Worm (Caenorhabditis elegans) whole organism, L2 larva: Measurements from ENCODE around the gene Y54G11A.2.

ENCODE experiments used
- C34F6.9 ChIP-seq: fragments of 150-350 bp; optimal IDR thresholded peaks from 2 replicates; lab custom pipeline; 2014; ENCODE audit warnings: missing biosample characterization, missing genetic modification characterization
- F13H6.1 ChIP-seq: sonication (generic microtip); optimal IDR thresholded peaks from 2 replicates; lab custom pipeline; 2016; ENCODE audit warnings: missing genetic modification characterization, missing compliant biosample characterization
- Y55F3AM.14 ChIP-seq: fragments of 200-800 bp; sonication (Bioruptor generic); optimal IDR thresholded peaks from 2 replicates; lab custom pipeline; 2018; ENCODE audit warnings: mild to moderate bottlenecking, missing genetic modification characterization, missing compliant biosample characterization
- alr-1 ChIP-seq: fragments of 150-350 bp; optimal IDR thresholded peaks from 2 replicates; lab custom pipeline; 2014; ENCODE audit warnings: missing biosample characterization, missing genetic modification characterization
- aly-2 ChIP-seq: fragments of 150-350 bp; optimal IDR thresholded peaks from 2 replicates; lab custom pipeline; 2014; ENCODE audit warnings: missing biosample characterization, missing genetic modification characterization
- ama-1 ChIP-seq: fragments of 150-350 bp; optimal IDR thresholded peaks from 2 replicates; lab custom pipeline; 2018; ENCODE audit warnings: inconsistent platforms
- blmp-1 ChIP-seq: sonication (generic microtip); optimal IDR thresholded peaks from 2 replicates; lab custom pipeline; 2017; ENCODE audit warnings: missing genetic modification characterization, mild to moderate bottlenecking, missing compliant biosample characterization, antibody characterized with exemption, moderate library complexity; ENCODE audit not compliant: insufficient read depth
- ceh-16 ChIP-seq: fragments of 150-350 bp; optimal IDR thresholded peaks from 2 replicates; lab custom pipeline; 2014; ENCODE audit warnings: missing biosample characterization, missing genetic modification characterization
- dmd-4 ChIP-seq: sonication (generic microtip); optimal IDR thresholded peaks from 2 replicates; lab custom pipeline; 2017; ENCODE audit warnings: missing biosample characterization, missing genetic modification characterization
- gmeb-1 ChIP-seq: fragments of 150-350 bp; optimal IDR thresholded peaks from 2 replicates; lab custom pipeline; 2014; ENCODE audit warnings: missing biosample characterization, missing genetic modification characterization
- lin-11 ChIP-seq: fragments of 150-350 bp; sonication (generic microtip); optimal IDR thresholded peaks from 2 replicates; lab custom pipeline; 2014; ENCODE audit warnings: missing biosample characterization, missing genetic modification characterization, inconsistent platforms, mixed read lengths
- lin-13 ChIP-seq: fragments of 150-350 bp; optimal IDR thresholded peaks from 2 replicates; lab custom pipeline; 2014; ENCODE audit warnings: missing biosample characterization, missing genetic modification reagents, missing genetic modification characterization
- lin-39 ChIP-seq: fragments of 150-350 bp; optimal IDR thresholded peaks from 2 replicates; lab custom pipeline; 2014; ENCODE audit warnings: missing biosample characterization, missing genetic modification reagents, missing genetic modification characterization
- mab-5 ChIP-seq: fragments of 150-350 bp; optimal IDR thresholded peaks from 2 replicates; lab custom pipeline; 2014; ENCODE audit warnings: missing biosample characterization, missing genetic modification characterization
- mbf-1 ChIP-seq: sonication (generic microtip); optimal IDR thresholded peaks from 2 replicates; lab custom pipeline; 2017; ENCODE audit warnings: missing biosample characterization, missing genetic modification characterization
- mdl-1 ChIP-seq, 2 experiments: fragments of 150-350 bp in 1 of 2; sonication (generic microtip) in 1 of 2; optimal IDR thresholded peaks; 2 replicates each; lab custom pipeline; 2017; ENCODE audit warnings: missing biosample characterization in 2 of 2, missing genetic modification characterization in 2 of 2
- nhr-10 ChIP-seq: sonication (generic microtip); optimal IDR thresholded peaks from 2 replicates; lab custom pipeline; 2017; ENCODE audit warnings: missing biosample characterization, missing genetic modification characterization
- nhr-11 ChIP-seq: fragments of 150-350 bp; optimal IDR thresholded peaks from 2 replicates; lab custom pipeline; 2014; ENCODE audit warnings: missing biosample characterization, missing genetic modification characterization
- nhr-12 ChIP-seq: fragments of 150-350 bp; optimal IDR thresholded peaks from 2 replicates; lab custom pipeline; 2014; ENCODE audit warnings: missing biosample characterization, missing genetic modification characterization
- nhr-129 ChIP-seq: fragments of 150-350 bp; optimal IDR thresholded peaks from 2 replicates; lab custom pipeline; 2014; ENCODE audit warnings: missing biosample characterization, missing genetic modification characterization
- nhr-23 ChIP-seq: fragments of 150-350 bp; optimal IDR thresholded peaks from 2 replicates; lab custom pipeline; 2014; ENCODE audit warnings: missing biosample characterization, missing genetic modification reagents, missing genetic modification characterization
- nhr-237 ChIP-seq: fragments of 150-350 bp; optimal IDR thresholded peaks from 2 replicates; lab custom pipeline; 2014; ENCODE audit warnings: missing biosample characterization, missing genetic modification characterization
- nhr-25 ChIP-seq: fragments of 150-350 bp; sonication (generic microtip); optimal IDR thresholded peaks from 3 replicates; lab custom pipeline; 2014; ENCODE audit warnings: missing biosample characterization, missing genetic modification characterization
- nhr-6 ChIP-seq: fragments of 150-350 bp; optimal IDR thresholded peaks from 2 replicates; lab custom pipeline; 2014; ENCODE audit warnings: missing biosample characterization, missing genetic modification characterization
- nhr-77 ChIP-seq: fragments of 150-350 bp; optimal IDR thresholded peaks from 2 replicates; lab custom pipeline; 2014; ENCODE audit warnings: missing biosample characterization, missing genetic modification characterization
- peb-1 ChIP-seq: fragments of 150-350 bp; optimal IDR thresholded peaks from 2 replicates; lab custom pipeline; 2014; ENCODE audit warnings: missing biosample characterization, missing genetic modification characterization
- sma-9 ChIP-seq, 2 experiments: fragments of 150-350 bp in 1 of 2; sonication (generic microtip) in 1 of 2; optimal IDR thresholded peaks; 2 replicates each; lab custom pipeline; 2014 to 2016; ENCODE audit warnings: missing genetic modification characterization in 2 of 2, mild to moderate bottlenecking in 1 of 2, missing biosample characterization in 1 of 2, missing compliant biosample characterization in 1 of 2, missing genetic modification reagents in 1 of 2, moderate library complexity in 1 of 2
- snpc-4 ChIP-seq: fragments of 150-350 bp; optimal IDR thresholded peaks from 2 replicates; lab custom pipeline; 2014; ENCODE audit warnings: missing biosample characterization, missing genetic modification characterization
- unc-55 ChIP-seq: fragments of 150-350 bp; sonication (generic microtip); optimal IDR thresholded peaks from 3 replicates; lab custom pipeline; 2014; ENCODE audit warnings: missing biosample characterization, missing genetic modification reagents, missing genetic modification characterization
- unc-62 ChIP-seq: fragments of 150-350 bp; optimal IDR thresholded peaks from 2 replicates; lab custom pipeline; 2014; ENCODE audit warnings: missing biosample characterization, missing genetic modification reagents, missing genetic modification characterization
- zag-1 ChIP-seq: fragments of 150-350 bp; optimal IDR thresholded peaks from 2 replicates; lab custom pipeline; 2014; ENCODE audit warnings: missing biosample characterization, missing genetic modification characterization
- ztf-11 ChIP-seq: sonication (generic microtip); optimal IDR thresholded peaks from 2 replicates; lab custom pipeline; 2017; ENCODE audit warnings: missing biosample characterization, missing genetic modification characterization

Gene Y54G11A.2

DNA sequence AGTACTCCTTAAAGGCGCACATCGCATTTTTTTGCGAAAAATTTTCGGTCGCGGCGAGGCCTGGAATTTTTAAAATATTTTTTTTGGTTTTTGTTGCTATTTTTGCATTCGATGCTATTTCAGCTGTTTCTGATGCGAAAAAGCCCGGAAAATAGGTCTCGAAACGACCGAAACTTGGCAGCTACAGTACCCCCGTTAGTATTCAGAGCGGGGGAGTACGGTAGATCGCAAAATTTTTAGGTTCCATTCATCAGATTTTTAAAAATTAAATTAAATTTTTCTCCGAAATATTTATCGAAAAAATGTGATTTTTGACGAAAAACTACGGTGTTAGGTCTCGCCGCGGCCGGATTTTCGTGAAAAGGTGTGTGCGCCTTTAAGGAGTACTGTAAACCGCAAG, 3.7 kb downstream of the Y54G11A.2 start:
- TF ChIP-seq lin-39 (tag; lab: Kevin White, UChicago): no peak
- no peak for TF ChIP-seq mab-5 (tag; lab: Kevin White, UChicago)
- no peak for TF ChIP-seq lin-13 (GFP tag; lab: Kevin White, UChicago)
- no peak for TF ChIP-seq unc-55 (GFP tag; lab: Kevin White, UChicago)
- no peak for TF ChIP-seq C34F6.9 (tag; lab: Kevin White, UChicago)
- TF ChIP-seq dmd-4 (tag; lab: Kevin White, UChicago): no peak
- TF ChIP-seq ceh-16 (tag; lab: Kevin White, UChicago): no peak
- TF ChIP-seq lin-11 (tag; lab: Kevin White, UChicago): no peak
- TF ChIP-seq ztf-11 (tag; lab: Kevin White, UChicago): no peak
- no peak for TF ChIP-seq nhr-23 (tag; lab: Kevin White, UChicago)

ce11 chrII:14256779-14257178, 4.6 kb downstream of the Y54G11A.2 start, which contains the start of gene Y54G11A.19:
Gene Y54G11A.19 (minus strand): TSS chrII:14256879.
- TF ChIP-seq C34F6.9 (tag; lab: Kevin White, UChicago): no peak
- TF ChIP-seq nhr-129 (tag; lab: Kevin White, UChicago): no peak
- no peak for TF ChIP-seq unc-62 (GFP tag; lab: Kevin White, UChicago)
- TF ChIP-seq nhr-237 (tag; lab: Kevin White, UChicago): no peak
- TF ChIP-seq zag-1: no peak
- no peak for TF ChIP-seq ztf-11 (tag; lab: Kevin White, UChicago)
- TF ChIP-seq Y55F3AM.14: no peak
- TF ChIP-seq nhr-77 (tag; lab: Kevin White, UChicago): no peak
- no peak for TF ChIP-seq ceh-16 (tag; lab: Kevin White, UChicago)
- no peak for TF ChIP-seq alr-1 (tag; lab: Kevin White, UChicago)

DNA sequence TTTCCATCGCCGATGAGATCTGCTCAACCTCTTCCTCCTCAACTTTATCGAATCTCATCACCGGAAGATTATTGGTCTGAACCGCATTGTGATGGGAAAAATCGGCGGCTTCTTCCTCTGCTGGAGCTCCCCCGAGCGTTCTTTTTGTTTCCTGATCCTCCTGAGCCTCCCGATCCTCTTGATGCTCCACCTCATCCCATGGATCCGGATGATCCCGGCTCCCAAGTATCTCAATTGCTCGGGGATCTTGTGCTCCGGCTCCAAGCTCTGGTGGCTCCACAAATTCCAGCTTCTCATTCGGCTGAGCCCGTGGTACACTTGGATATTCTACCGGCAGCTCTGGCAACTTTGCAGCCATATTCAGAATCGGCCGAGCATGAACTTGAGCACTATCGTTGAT, 5.8 kb downstream of the Y54G11A.2 start:
- TF ChIP-seq C34F6.9 (tag; lab: Kevin White, UChicago) (no peak), gmeb-1 (tag; lab: Kevin White, UChicago) (no peak), sma-9 (GFP tag; optimal IDR thresholded peaks at IDR 0.05; lab: Kevin White, UChicago) (no peak), sma-9 (tag; optimal IDR thresholded peaks at IDR 0.05; lab: Kevin White, UChicago) (no peak), nhr-25 (tag; lab: Kevin White, UChicago) (no peak), unc-55 (GFP tag; lab: Kevin White, UChicago) (no peak), nhr-11 (tag; lab: Kevin White, UChicago) (no peak), lin-13 (GFP tag; lab: Kevin White, UChicago) (no peak), F13H6.1 (tag; lab: Kevin White, UChicago) (no peak), nhr-6 (tag; lab: Kevin White, UChicago) (no peak), zag-1 (no peak), blmp-1 (tag; lab: Kevin White, UChicago) (no peak), nhr-12 (no peak), nhr-237 (tag; lab: Kevin White, UChicago) (no peak), ztf-11 (tag; lab: Kevin White, UChicago) (no peak), snpc-4 (tag; lab: Kevin White, UChicago) (no peak), mdl-1 (tag; optimal IDR thresholded peaks at IDR 0.05; lab: Kevin White, UChicago) (no peak), ceh-16 (tag; lab: Kevin White, UChicago) (no peak), mab-5 (tag; lab: Kevin White, UChicago) (no peak), nhr-129 (tag; lab: Kevin White, UChicago) (no peak)

- no peak for TF ChIP-seq unc-62 (GFP tag; lab: Kevin White, UChicago)
- TF ChIP-seq dmd-4 (tag; lab: Kevin White, UChicago): no peak
- TF ChIP-seq C34F6.9 (tag; lab: Kevin White, UChicago): no peak
- TF ChIP-seq nhr-12: no peak
- TF ChIP-seq ama-1 (lab: Kevin White, UChicago): no peak
- no peak for TF ChIP-seq F13H6.1 (tag; lab: Kevin White, UChicago)
- no peak for TF ChIP-seq nhr-129 (tag; lab: Kevin White, UChicago)
- TF ChIP-seq mdl-1 (tag; optimal IDR thresholded peaks at IDR 0.05; lab: Kevin White, UChicago): no peak
- no peak for TF ChIP-seq lin-11 (tag; lab: Kevin White, UChicago)
- no peak for TF ChIP-seq ceh-16 (tag; lab: Kevin White, UChicago)
- no peak for TF ChIP-seq zag-1
- TF ChIP-seq aly-2 (tag; lab: Kevin White, UChicago): no peak
- no peak for TF ChIP-seq nhr-10 (tag; lab: Kevin White, UChicago)
- no peak for TF ChIP-seq snpc-4 (tag; lab: Kevin White, UChicago)
- no peak for TF ChIP-seq unc-55 (GFP tag; lab: Kevin White, UChicago)
- TF ChIP-seq mbf-1 (tag; lab: Kevin White, UChicago): no peak
- no peak for TF ChIP-seq peb-1
- TF ChIP-seq lin-13 (GFP tag; lab: Kevin White, UChicago): no peak
Measured at ce11 chrII:14269142-14269593, 17.0 kb downstream of the Y54G11A.2 start, which contains the start of gene Y54G11A.1. Gene Y54G11A.1 (minus strand): TSS chrII:14269192.
